Worm (Caenorhabditis elegans) whole organism, late embryonic: ENCODE results near the gene fbxa-208.

ENCODE experiments used
- F13H6.1 ChIP-seq: sonication (generic microtip); optimal IDR thresholded peaks from 2 replicates; lab custom pipeline; 2016; ENCODE audit warnings: missing genetic modification characterization, missing compliant biosample characterization
- K02D7.2 ChIP-seq: sonication (generic microtip); optimal IDR thresholded peaks from 2 replicates; lab custom pipeline; 2017; ENCODE audit warnings: mild to moderate bottlenecking, missing genetic modification characterization, missing compliant biosample characterization
- T23F11.4 ChIP-seq: fragments of 200-800 bp; sonication (Bioruptor generic); optimal IDR thresholded peaks from 2 replicates; lab custom pipeline; 2018; ENCODE audit warnings: mild to moderate bottlenecking, missing genetic modification characterization, missing compliant biosample characterization
- ceh-19 ChIP-seq: fragments of 200-800 bp; sonication (Bioruptor generic); optimal IDR thresholded peaks from 2 replicates; lab custom pipeline; 2018; ENCODE audit warnings: mild to moderate bottlenecking, missing genetic modification characterization, missing compliant biosample characterization
- ceh-2 ChIP-seq: sonication (generic microtip); optimal IDR thresholded peaks from 2 replicates; lab custom pipeline; 2016; ENCODE audit warnings: missing genotype, missing genetic modification characterization, missing compliant biosample characterization
- ceh-31 ChIP-seq: sonication (generic microtip); optimal IDR thresholded peaks from 2 replicates; lab custom pipeline; 2016; ENCODE audit warnings: missing genetic modification characterization, missing compliant biosample characterization
- ceh-34 ChIP-seq: sonication (generic microtip); optimal IDR thresholded peaks from 2 replicates; lab custom pipeline; 2016; ENCODE audit warnings: mild to moderate bottlenecking, missing genetic modification characterization, missing compliant biosample characterization
- ceh-45 ChIP-seq: fragments of 200-800 bp; sonication (Bioruptor generic); IDR thresholded peaks from 2 replicates; pipeline ENCODE4 v1.3.6; 2022; ENCODE audit warnings: missing genetic modification reagents, missing genetic modification characterization, missing compliant biosample characterization
- ceh-6 ChIP-seq: fragments of 200-800 bp; sonication (Bioruptor generic); optimal IDR thresholded peaks from 2 replicates; lab custom pipeline; 2018; ENCODE audit warnings: mild to moderate bottlenecking, missing genetic modification characterization, missing compliant biosample characterization
- ceh-9 ChIP-seq: sonication (generic microtip); optimal IDR thresholded peaks from 2 replicates; lab custom pipeline; 2016; ENCODE audit warnings: mild to moderate bottlenecking, missing genetic modification characterization, inconsistent platforms, missing compliant biosample characterization
- che-1 ChIP-seq: sonication (generic microtip); optimal IDR thresholded peaks from 2 replicates; lab custom pipeline; 2016; ENCODE audit warnings: mild to moderate bottlenecking, missing genetic modification characterization, missing compliant biosample characterization
- dve-1 ChIP-seq: sonication (generic microtip); optimal IDR thresholded peaks from 2 replicates; lab custom pipeline; 2017; ENCODE audit warnings: antibody characterized with exemption, mild to moderate bottlenecking, missing genetic modification characterization, missing compliant biosample characterization
- elt-2 ChIP-seq: sonication (generic microtip); optimal IDR thresholded peaks from 2 replicates; lab custom pipeline; 2016; ENCODE audit warnings: missing genetic modification reagents, missing genetic modification characterization, missing compliant biosample characterization
- hlh-13 ChIP-seq: fragments of 200-800 bp; sonication (Bioruptor generic); optimal IDR thresholded peaks from 2 replicates; lab custom pipeline; 2018; ENCODE audit warnings: mild to moderate bottlenecking, missing genetic modification characterization, missing compliant biosample characterization
- hlh-15 ChIP-seq: sonication (generic microtip); optimal IDR thresholded peaks from 2 replicates; lab custom pipeline; 2016; ENCODE audit warnings: missing genetic modification characterization, missing compliant biosample characterization
- hlh-30 ChIP-seq: sonication (generic microtip); optimal IDR thresholded peaks from 2 replicates; lab custom pipeline; 2017; ENCODE audit warnings: antibody characterized with exemption, missing genetic modification characterization, missing compliant biosample characterization; ENCODE audit not compliant: insufficient read depth
- hlh-6 ChIP-seq: sonication (generic microtip); optimal IDR thresholded peaks from 2 replicates; lab custom pipeline; 2016; ENCODE audit warnings: missing genotype, missing genetic modification characterization, missing compliant biosample characterization
- hlh-8 ChIP-seq: sonication (generic microtip); optimal IDR thresholded peaks from 2 replicates; lab custom pipeline; 2016; ENCODE audit warnings: missing genotype, missing genetic modification characterization, missing compliant biosample characterization
- lim-6 ChIP-seq: sonication (generic microtip); optimal IDR thresholded peaks from 2 replicates; lab custom pipeline; 2016; ENCODE audit warnings: missing genetic modification characterization, missing compliant biosample characterization
- madf-2 ChIP-seq: sonication (generic microtip); optimal IDR thresholded peaks from 2 replicates; lab custom pipeline; 2017; ENCODE audit warnings: missing genetic modification characterization, missing compliant biosample characterization
- mec-3 ChIP-seq: sonication (generic microtip); optimal IDR thresholded peaks from 2 replicates; lab custom pipeline; 2016; ENCODE audit warnings: borderline replicate concordance, missing genetic modification characterization, missing compliant biosample characterization
- npax-4 ChIP-seq: sonication (generic microtip); optimal IDR thresholded peaks from 2 replicates; lab custom pipeline; 2016; ENCODE audit warnings: missing genetic modification characterization, missing compliant biosample characterization
- pat-9 ChIP-seq: fragments of 200-800 bp; sonication (Bioruptor generic); optimal IDR thresholded peaks from 2 replicates; lab custom pipeline; 2018; ENCODE audit warnings: mild to moderate bottlenecking, missing genetic modification characterization, moderate library complexity, missing compliant biosample characterization
- pax-1 ChIP-seq: fragments of 150-350 bp; optimal IDR thresholded peaks from 2 replicates; lab custom pipeline; 2014; ENCODE audit warnings: missing biosample characterization, missing genetic modification characterization
- pha-4 ChIP-seq: fragments of 150-350 bp; optimal IDR thresholded peaks from 2 replicates; lab custom pipeline; 2018; ENCODE audit warnings: missing biosample characterization, missing genetic modification reagents, missing genetic modification characterization
- pqm-1 ChIP-seq: sonication (generic microtip); optimal IDR thresholded peaks from 2 replicates; lab custom pipeline; 2016; ENCODE audit warnings: missing genetic modification characterization, missing compliant biosample characterization
- rnt-1 ChIP-seq: sonication (generic microtip); optimal IDR thresholded peaks from 2 replicates; lab custom pipeline; 2016; ENCODE audit warnings: missing genetic modification characterization, missing compliant biosample characterization
- sdc-2 ChIP-seq: sonication (generic microtip); optimal IDR thresholded peaks from 2 replicates; lab custom pipeline; 2016; ENCODE audit warnings: missing genotype, missing genetic modification characterization, missing compliant biosample characterization
- syd-9 ChIP-seq: sonication (generic microtip); optimal IDR thresholded peaks from 2 replicates; lab custom pipeline; 2016; ENCODE audit warnings: mild to moderate bottlenecking, missing genetic modification characterization, moderate library complexity, missing compliant biosample characterization
- tbx-7 ChIP-seq: sonication (generic microtip); optimal IDR thresholded peaks from 2 replicates; lab custom pipeline; 2016; ENCODE audit warnings: missing genotype, missing genetic modification characterization, missing compliant biosample characterization
- ttx-3 ChIP-seq: sonication (generic microtip); optimal IDR thresholded peaks from 2 replicates; lab custom pipeline; 2016; ENCODE audit warnings: missing genetic modification reagents, missing genetic modification characterization, missing compliant biosample characterization
- unc-3 ChIP-seq, 2 experiments: fragments of 200-800 bp in 1 of 2; sonication (Bioruptor generic) in 1 of 2; sonication (generic microtip) in 1 of 2; conservative IDR thresholded peaks in 1 of 2; optimal IDR thresholded peaks in 1 of 2; 2 replicates each; pipeline versions ENCODE4 v1.3.6 to Lab custom; 2016 to 2022; ENCODE audit warnings: missing compliant biosample characterization in 2 of 2, missing genetic modification characterization in 2 of 2, missing genetic modification reagents in 1 of 2
- unc-86 ChIP-seq: sonication (generic microtip); optimal IDR thresholded peaks from 2 replicates; lab custom pipeline; 2016; ENCODE audit warnings: missing genetic modification characterization, missing compliant biosample characterization
- ztf-16 ChIP-seq: sonication (generic microtip); optimal IDR thresholded peaks from 2 replicates; lab custom pipeline; 2017; ENCODE audit warnings: missing genetic modification characterization, missing compliant biosample characterization

fbxa-208 gene

DNA sequence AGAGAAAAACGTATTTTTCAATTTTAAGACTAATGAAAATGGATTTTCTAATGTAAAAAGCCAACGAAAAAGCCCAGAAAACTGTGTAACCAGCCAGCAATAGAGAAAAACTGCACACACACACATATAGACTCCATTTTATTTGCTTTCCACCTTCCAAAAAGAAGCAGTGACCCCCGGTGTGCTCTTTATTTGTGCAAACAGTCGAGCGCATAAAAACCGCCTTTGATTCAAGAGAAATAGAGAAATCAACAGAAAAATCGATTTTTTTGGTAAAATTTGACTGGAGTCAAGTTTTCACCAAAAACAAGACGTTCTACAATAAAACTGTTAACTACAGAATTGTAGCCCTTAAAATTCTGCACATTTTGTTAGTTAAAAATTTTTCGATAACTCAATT lies 28.0 kb upstream of the fbxa-208 start:
- TF ChIP-seq lim-6 (tag; lab: Kevin White, UChicago) = no peak
- no peak for TF ChIP-seq pha-4 (tag; lab: Kevin White, UChicago)
- no peak for TF ChIP-seq ztf-16 (tag; lab: Kevin White, UChicago)
- no peak for TF ChIP-seq hlh-30
- TF ChIP-seq syd-9 = no peak
- TF ChIP-seq che-1 = no peak
- no peak for TF ChIP-seq hlh-13 (GFP tag; lab: Kevin White, UChicago)
- TF ChIP-seq rnt-1 (tag; lab: Kevin White, UChicago) = no peak
- no peak for TF ChIP-seq npax-4 (tag; lab: Kevin White, UChicago)
- TF ChIP-seq tbx-7 (tag; lab: Kevin White, UChicago) = no peak
- no peak for TF ChIP-seq ceh-6 (GFP tag; lab: Kevin White, UChicago)
- TF ChIP-seq ceh-31 (tag; lab: Kevin White, UChicago) = no peak

DNA sequence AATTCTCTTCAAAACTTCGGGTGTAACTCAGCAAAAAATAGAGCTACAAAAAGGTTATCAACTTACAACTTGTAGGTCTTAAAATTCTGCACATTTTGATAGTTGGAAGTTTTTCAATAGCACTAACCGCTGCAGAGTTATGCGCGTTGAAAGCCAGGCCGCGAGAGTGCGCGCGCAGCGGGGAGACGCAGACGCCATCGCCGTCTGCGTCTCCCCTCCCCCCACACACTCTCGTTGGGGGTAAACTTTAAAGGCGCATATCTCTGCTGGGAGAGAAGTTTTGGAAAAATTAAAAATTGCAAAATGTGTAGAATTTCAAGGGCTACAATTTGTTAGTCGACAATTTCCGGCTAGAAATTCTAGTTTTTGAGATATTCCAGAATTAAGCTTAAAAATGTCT lies 27.1 kb upstream of the fbxa-208 start:
- TF ChIP-seq T23F11.4 (GFP tag; lab: Kevin White, UChicago) (no peak), hlh-30 (no peak), unc-3 (GFP tag; conservative IDR thresholded peaks at IDR 0.05; lab: Robert Waterston, UW) (no peak), unc-3 (tag; optimal IDR thresholded peaks at IDR 0.05; lab: Kevin White, UChicago) (no peak), ztf-16 (tag; lab: Kevin White, UChicago) (no peak), F13H6.1 (tag; lab: Kevin White, UChicago) (no peak), ceh-31 (tag; lab: Kevin White, UChicago) (no peak), npax-4 (tag; lab: Kevin White, UChicago) (no peak), dve-1 (tag; lab: Kevin White, UChicago) (no peak), pqm-1 (tag; lab: Kevin White, UChicago) (no peak), ttx-3 (tag; lab: Kevin White, UChicago) (no peak), sdc-2 (tag; lab: Kevin White, UChicago) (no peak), K02D7.2 (tag; lab: Kevin White, UChicago) (no peak), mec-3 (tag; lab: Kevin White, UChicago) (no peak), hlh-6 (tag; lab: Kevin White, UChicago) (no peak), ceh-19 (no peak), ceh-45 (GFP tag; lab: Robert Waterston, UW) (no peak)

DNA sequence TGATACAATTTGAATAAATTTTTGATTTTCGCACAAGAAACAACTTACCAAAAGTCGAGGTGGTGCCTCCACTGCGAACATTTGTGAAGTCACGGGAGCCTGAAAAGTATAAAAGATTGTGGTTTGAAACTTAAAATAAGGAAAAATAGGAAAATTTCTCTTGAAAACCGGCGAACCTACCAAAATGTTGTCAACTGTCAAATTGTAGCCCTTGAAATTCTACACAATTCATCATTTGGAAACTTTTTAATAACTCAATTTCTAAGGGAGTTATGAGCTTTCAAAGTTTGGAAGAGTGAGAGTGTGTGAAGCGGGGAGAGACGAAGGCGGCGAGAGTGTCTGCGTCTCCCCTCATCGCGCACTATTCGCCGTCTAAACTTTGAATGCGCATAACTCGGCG lies 26.4 kb upstream of the fbxa-208 start, which contains the start of gene pes-4:
pes-4 (minus strand) TSS at position 101 of the 400 bp plus-strand sequence.
- no peak for TF ChIP-seq pax-1 (tag; lab: Kevin White, UChicago)
- TF ChIP-seq ceh-2 (tag; lab: Kevin White, UChicago) = no peak
- no peak for TF ChIP-seq ceh-9 (tag; lab: Kevin White, UChicago)
- TF ChIP-seq ceh-34 (tag; lab: Kevin White, UChicago) = no peak
- no peak for TF ChIP-seq unc-86 (tag; lab: Kevin White, UChicago)
- no peak for TF ChIP-seq ttx-3 (tag; lab: Kevin White, UChicago)
- TF ChIP-seq hlh-8 = no peak
- no peak for TF ChIP-seq che-1
- TF ChIP-seq ztf-16 (tag; lab: Kevin White, UChicago) = no peak
- TF ChIP-seq mec-3 (tag; lab: Kevin White, UChicago) = no peak
- no peak for TF ChIP-seq hlh-15 (tag; lab: Kevin White, UChicago)
- no peak for TF ChIP-seq tbx-7 (tag; lab: Kevin White, UChicago)
- no peak for TF ChIP-seq madf-2 (tag; lab: Kevin White, UChicago)
- no peak for TF ChIP-seq pat-9 (tag; lab: Kevin White, UChicago)
- TF ChIP-seq elt-2 (tag; lab: Kevin White, UChicago) = no peak
- TF ChIP-seq rnt-1 (tag; lab: Kevin White, UChicago) = no peak

- TF ChIP-seq elt-2 (tag; lab: Kevin White, UChicago) (no peak), pqm-1 (tag; lab: Kevin White, UChicago) (no peak)
- TF ChIP-seq, all 69 proteins: peak for 0
These were observed 25.9 kb upstream of the fbxa-208 start for ce11 chrIII:1230672-1231071.
